Worm (Caenorhabditis elegans): ENCODE data around the gene srj-27.

Gene srj-27

ce11 chrV:15087207-15087706 lies 40.1 kb downstream of the srj-27 start, which contains the start of the genes C01G10.15 and C01G10.6:
C01G10.15 (minus strand) TSS chrV:15087307.
C01G10.6 (plus strand) TSS chrV:15087656.
- TF ChIP-seq sma-3 (GFP tag; optimal IDR thresholded peaks at IDR 0.05) = no peak
- no peak for TF ChIP-seq F13H6.1 (tag; optimal IDR thresholded peaks at IDR 0.05)
- TF ChIP-seq nhr-23 (tag; optimal IDR thresholded peaks at IDR 0.05) = no peak
- TF ChIP-seq aly-2 (tag; optimal IDR thresholded peaks at IDR 0.05) = no peak
- TF ChIP-seq sma-9 (GFP tag; optimal IDR thresholded peaks at IDR 0.05) = peak; percentile 0
- no peak for TF ChIP-seq sma-9 (tag; optimal IDR thresholded peaks at IDR 0.05)

- TF ChIP-seq nhr-25 (tag; optimal IDR thresholded peaks at IDR 0.05) = no peak
- TF ChIP-seq sma-3 (GFP tag; optimal IDR thresholded peaks at IDR 0.05) = peak; percentile 95
- no peak for TF ChIP-seq ztf-1 (GFP tag; conservative IDR thresholded peaks at IDR 0.05)
- peak; percentile 94 for TF ChIP-seq crh-2 (tag; optimal IDR thresholded peaks at IDR 0.05)
- TF ChIP-seq ceh-82 (tag; optimal IDR thresholded peaks at IDR 0.05) = peak; percentile 15
- TF ChIP-seq nhr-23 (tag; optimal IDR thresholded peaks at IDR 0.05) = no peak
- TF ChIP-seq nhr-6 (tag; optimal IDR thresholded peaks at IDR 0.05) = no peak
- peak; percentile 76 to 93 for TF ChIP-seq lsy-2 (tag; optimal IDR thresholded peaks at IDR 0.05)
- TF ChIP-seq C34F6.9 (tag; optimal IDR thresholded peaks at IDR 0.05) = peak; percentile 98
- peak; percentile 98 for TF ChIP-seq unc-55 (GFP tag; optimal IDR thresholded peaks at IDR 0.05)
- no peak for TF ChIP-seq elt-1 (tag; optimal IDR thresholded peaks at IDR 0.05)
- TF ChIP-seq unc-39 (tag; optimal IDR thresholded peaks at IDR 0.05) = no peak
- TF ChIP-seq unc-62 (GFP tag; optimal IDR thresholded peaks at IDR 0.05) = no peak
- TF ChIP-seq dmd-4 (tag; optimal IDR thresholded peaks at IDR 0.05) = no peak
- peak; percentile 64 for TF ChIP-seq blmp-1 (tag; optimal IDR thresholded peaks at IDR 0.05; ENCODE audit: insufficient read depth)
- no peak for TF ChIP-seq peb-1 (tag; optimal IDR thresholded peaks at IDR 0.05)
- no peak for TF ChIP-seq ama-1 (optimal IDR thresholded peaks at IDR 0.05)
- TF ChIP-seq sma-9 (GFP tag; optimal IDR thresholded peaks at IDR 0.05) = peak; percentile 88
- TF ChIP-seq sma-9 (tag; optimal IDR thresholded peaks at IDR 0.05) = no peak
- peak; percentile 86 for TF ChIP-seq F13H6.1 (tag; optimal IDR thresholded peaks at IDR 0.05)
- peak; percentile 30 for TF ChIP-seq zag-1 (tag; optimal IDR thresholded peaks at IDR 0.05)
- TF ChIP-seq elt-3 (tag; optimal IDR thresholded peaks at IDR 0.05) = no peak
- TF ChIP-seq nhr-77 (tag; optimal IDR thresholded peaks at IDR 0.05) = peak; percentile 78
- TF ChIP-seq ztf-4 (tag; optimal IDR thresholded peaks at IDR 0.05) = peak; percentile 79
- TF ChIP-seq ztf-11 (tag; optimal IDR thresholded peaks at IDR 0.05) = no peak
- TF ChIP-seq lin-13 (GFP tag; optimal IDR thresholded peaks at IDR 0.05) = peak; percentile 86
- TF ChIP-seq egl-27 (tag; optimal IDR thresholded peaks at IDR 0.05) = peak; percentile 52
- no peak for TF ChIP-seq Y55F3AM.14 (GFP tag; optimal IDR thresholded peaks at IDR 0.05)
- TF ChIP-seq ZK546.5 (tag; optimal IDR thresholded peaks at IDR 0.05) = peak; percentile 42
- no peak for TF ChIP-seq lin-39 (tag; optimal IDR thresholded peaks at IDR 0.05)
- TF ChIP-seq fos-1 (tag; optimal IDR thresholded peaks at IDR 0.05) = peak; percentile 80
- peak; percentile 47 for TF ChIP-seq lin-11 (tag; optimal IDR thresholded peaks at IDR 0.05)
- no peak for TF ChIP-seq alr-1 (tag; optimal IDR thresholded peaks at IDR 0.05)
- TF ChIP-seq gmeb-1 (tag; optimal IDR thresholded peaks at IDR 0.05) = peak; percentile 81
- no peak for TF ChIP-seq nhr-11 (tag; optimal IDR thresholded peaks at IDR 0.05)
- peak; percentile 88 for TF ChIP-seq R02D3.7 (tag; optimal IDR thresholded peaks at IDR 0.05)
- TF ChIP-seq snpc-4 (tag; optimal IDR thresholded peaks at IDR 0.05) = peak; percentile 81
- TF ChIP-seq nhr-129 (tag; optimal IDR thresholded peaks at IDR 0.05) = peak; percentile 78
- no peak for TF ChIP-seq nhr-12 (tag; optimal IDR thresholded peaks at IDR 0.05)
- TF ChIP-seq ceh-16 (tag; optimal IDR thresholded peaks at IDR 0.05) = peak; percentile 36
- no peak for TF ChIP-seq nhr-21 (tag; optimal IDR thresholded peaks at IDR 0.05)
- TF ChIP-seq mdl-1 (tag; optimal IDR thresholded peaks at IDR 0.05) = peak in 1 of 2 experiments; percentile 6
- no peak for TF ChIP-seq aly-2 (tag; optimal IDR thresholded peaks at IDR 0.05)
- no peak for TF ChIP-seq nhr-10 (tag; optimal IDR thresholded peaks at IDR 0.05)
- TF ChIP-seq nhr-237 (tag; optimal IDR thresholded peaks at IDR 0.05) = peak; percentile 23
- TF ChIP-seq skn-1 (tag; optimal IDR thresholded peaks at IDR 0.05) = peak; percentile 56
- peak; percentile 76 for TF ChIP-seq sem-4 (tag; optimal IDR thresholded peaks at IDR 0.05)
- TF ChIP-seq mab-5 (tag; optimal IDR thresholded peaks at IDR 0.05) = peak; percentile 80
- no peak for TF ChIP-seq mbf-1 (tag; optimal IDR thresholded peaks at IDR 0.05)
Measured at ce11 chrV:15085335-15085800, 41.9 kb downstream of the srj-27 start, which contains the start of the genes ahsa-1 and C01G10.7. ahsa-1 (minus strand) TSS chrV:15085385. C01G10.7 (plus strand) TSS chrV:15085747.
